Worm (Caenorhabditis elegans) whole organism, L3 larva: ENCODE measurements around the gene R05G9.1.

Source experiments
- R02D3.7 ChIP-seq: fragments of 150-350 bp; optimal IDR thresholded peaks from 2 replicates; lab custom pipeline; 2014; ENCODE audit warnings: missing biosample characterization, missing genetic modification characterization
- ZK546.5 ChIP-seq: sonication (generic microtip); optimal IDR thresholded peaks from 2 replicates; lab custom pipeline; 2017; ENCODE audit warnings: missing biosample characterization, missing genetic modification characterization
- aly-2 ChIP-seq: fragments of 150-350 bp; optimal IDR thresholded peaks from 2 replicates; lab custom pipeline; 2014; ENCODE audit warnings: missing biosample characterization, missing genetic modification characterization
- ama-1 ChIP-seq: fragments of 150-350 bp; optimal IDR thresholded peaks from 2 replicates; lab custom pipeline; 2018
- ceh-16 ChIP-seq: sonication (generic microtip); optimal IDR thresholded peaks from 2 replicates; lab custom pipeline; 2017; ENCODE audit warnings: missing biosample characterization, missing genetic modification characterization
- ceh-28 ChIP-seq: fragments of 150-350 bp; optimal IDR thresholded peaks from 2 replicates; lab custom pipeline; 2014; ENCODE audit warnings: missing biosample characterization, missing genetic modification reagents, missing genetic modification characterization
- daf-12 ChIP-seq: fragments of 150-350 bp; optimal IDR thresholded peaks from 2 replicates; lab custom pipeline; 2014; ENCODE audit warnings: missing biosample characterization, missing genetic modification reagents, missing genetic modification characterization
- egl-27 ChIP-seq: sonication (generic microtip); optimal IDR thresholded peaks from 4 replicates; lab custom pipeline; 2017; ENCODE audit warnings: missing biosample characterization, missing genetic modification reagents, missing genetic modification characterization
- egl-5 ChIP-seq: fragments of 150-350 bp; optimal IDR thresholded peaks from 2 replicates; lab custom pipeline; 2017; ENCODE audit warnings: missing biosample characterization, missing genetic modification reagents, missing genetic modification characterization, inconsistent platforms
- elt-1 ChIP-seq: fragments of 150-350 bp; optimal IDR thresholded peaks from 2 replicates; lab custom pipeline; 2014; ENCODE audit warnings: missing biosample characterization, missing genetic modification characterization
- elt-2 ChIP-seq: sonication (generic microtip); optimal IDR thresholded peaks from 2 replicates; lab custom pipeline; 2016; ENCODE audit warnings: missing genetic modification reagents, mild to moderate bottlenecking, missing genetic modification characterization, missing compliant biosample characterization
- elt-3 ChIP-seq, 3 experiments: fragments of 150-350 bp in 1 of 3; sonication (generic microtip) in 2 of 3; optimal IDR thresholded peaks; 2 replicates in 2 of 3; 4 replicates in 1 of 3; lab custom pipeline; 2014 to 2017; ENCODE audit warnings: missing biosample characterization in 3 of 3, missing genetic modification characterization in 3 of 3
- eor-1 ChIP-seq, 2 experiments: fragments of 150-350 bp; optimal IDR thresholded peaks; 2 replicates each; lab custom pipeline; 2014 to 2018; ENCODE audit warnings: missing biosample characterization in 2 of 2, missing genetic modification characterization in 2 of 2
- fkh-10 ChIP-seq: sonication (generic microtip); optimal IDR thresholded peaks from 2 replicates; lab custom pipeline; 2017; ENCODE audit warnings: missing biosample characterization, missing genetic modification reagents, missing genetic modification characterization
- fkh-2 ChIP-seq: fragments of 150-350 bp; optimal IDR thresholded peaks from 2 replicates; lab custom pipeline; 2014; ENCODE audit warnings: missing biosample characterization, missing genetic modification reagents, missing genetic modification characterization
- fos-1 ChIP-seq: fragments of 150-350 bp; optimal IDR thresholded peaks from 2 replicates; lab custom pipeline; 2014; ENCODE audit warnings: missing biosample characterization, missing genetic modification characterization
- lin-39 ChIP-seq: fragments of 150-350 bp; optimal IDR thresholded peaks from 2 replicates; lab custom pipeline; 2018; ENCODE audit warnings: missing biosample characterization, missing genetic modification reagents, missing genetic modification characterization
- lsy-12 ChIP-seq: sonication (generic microtip); optimal IDR thresholded peaks from 2 replicates; lab custom pipeline; 2016; ENCODE audit warnings: mild to moderate bottlenecking, missing genetic modification characterization, missing compliant biosample characterization
- mdl-1 ChIP-seq: fragments of 150-350 bp; optimal IDR thresholded peaks from 2 replicates; lab custom pipeline; 2014; ENCODE audit warnings: missing biosample characterization, missing genetic modification characterization
- mml-1 ChIP-seq: fragments of 150-350 bp; sonication (generic microtip); optimal IDR thresholded peaks from 3 replicates; lab custom pipeline; 2014; ENCODE audit warnings: missing biosample characterization, missing genetic modification characterization
- nhr-12 ChIP-seq: fragments of 150-350 bp; optimal IDR thresholded peaks from 2 replicates; lab custom pipeline; 2014; ENCODE audit warnings: missing biosample characterization, missing genetic modification characterization
- nhr-23 ChIP-seq: fragments of 150-350 bp; optimal IDR thresholded peaks from 2 replicates; lab custom pipeline; 2014; ENCODE audit warnings: missing biosample characterization, missing genetic modification reagents, missing genetic modification characterization
- nhr-25 ChIP-seq: sonication (generic microtip); optimal IDR thresholded peaks from 2 replicates; lab custom pipeline; 2017; ENCODE audit warnings: missing biosample characterization, missing genetic modification characterization
- nhr-28 ChIP-seq: fragments of 150-350 bp; optimal IDR thresholded peaks from 2 replicates; lab custom pipeline; 2014; ENCODE audit warnings: missing biosample characterization, missing genetic modification characterization
- nhr-43 ChIP-seq: sonication (generic microtip); optimal IDR thresholded peaks from 2 replicates; lab custom pipeline; 2016; ENCODE audit warnings: mild to moderate bottlenecking, missing genetic modification characterization, missing compliant biosample characterization; ENCODE audit not compliant: poor library complexity, severe bottlenecking
- nhr-67 ChIP-seq: fragments of 150-350 bp; optimal IDR thresholded peaks from 2 replicates; lab custom pipeline; 2014; ENCODE audit warnings: missing biosample characterization, missing genetic modification characterization
- nhr-76 ChIP-seq: fragments of 150-350 bp; sonication (generic microtip); optimal IDR thresholded peaks from 5 replicates; lab custom pipeline; 2014; ENCODE audit warnings: missing biosample characterization, missing genetic modification characterization
- pha-4 ChIP-seq: fragments of 150-350 bp; optimal IDR thresholded peaks from 2 replicates; lab custom pipeline; 2014; ENCODE audit warnings: missing biosample characterization, missing genetic modification reagents, missing genetic modification characterization
- pqm-1 ChIP-seq: fragments of 150-350 bp; optimal IDR thresholded peaks from 2 replicates; lab custom pipeline; 2017; ENCODE audit warnings: missing biosample characterization, missing genetic modification characterization, inconsistent platforms
- sea-2 ChIP-seq: fragments of 150-350 bp; sonication (generic microtip); optimal IDR thresholded peaks from 4 replicates; lab custom pipeline; 2014; ENCODE audit warnings: missing biosample characterization, missing genetic modification reagents, missing genetic modification characterization
- unc-39 ChIP-seq: sonication (generic microtip); optimal IDR thresholded peaks from 4 replicates; lab custom pipeline; 2017; ENCODE audit warnings: missing biosample characterization, missing genetic modification characterization
- unc-62 ChIP-seq: fragments of 150-350 bp; sonication (generic microtip); optimal IDR thresholded peaks from 4 replicates; lab custom pipeline; 2014; ENCODE audit warnings: missing biosample characterization, missing genetic modification reagents, missing genetic modification characterization
- ztf-11 ChIP-seq: fragments of 150-350 bp; optimal IDR thresholded peaks from 2 replicates; lab custom pipeline; 2014; ENCODE audit warnings: missing biosample characterization, missing genetic modification characterization
- ztf-4 ChIP-seq: fragments of 150-350 bp; optimal IDR thresholded peaks from 2 replicates; lab custom pipeline; 2014; ENCODE audit warnings: missing biosample characterization, missing genetic modification characterization

R05G9.1 gene

ce11 chrII:6520103-6520502 is 17.1 kb downstream of the R05G9.1 start:
- TF ChIP-seq egl-5 (tag; lab: Kevin White, UChicago) (no peak), ceh-16 (no peak), mml-1 (tag; lab: Kevin White, UChicago) (no peak), lsy-12 (tag; lab: Kevin White, UChicago) (no peak), fkh-10 (no peak), elt-3 (tag; optimal IDR thresholded peaks at IDR 0.05; lab: Kevin White, UChicago) (no peak), pqm-1 (tag; lab: Kevin White, UChicago) (peak; percentile 91), R02D3.7 (tag; lab: Kevin White, UChicago) (no peak), ceh-28 (tag; lab: Kevin White, UChicago) (no peak), ama-1 (no peak), nhr-12 (no peak), sea-2 (no peak), elt-1 (tag; lab: Kevin White, UChicago) (no peak), nhr-76 (tag; lab: Kevin White, UChicago) (no peak), nhr-23 (tag; lab: Kevin White, UChicago) (no peak), elt-2 (tag; lab: Kevin White, UChicago) (peak; percentile 89)

- TF ChIP-seq pqm-1 (tag; lab: Kevin White, UChicago) (peak; percentile 18), elt-2 (tag; lab: Kevin White, UChicago) (peak; percentile 55), elt-1 (tag; lab: Kevin White, UChicago) (no peak)
Measured at ce11 chrII:6521316-6521715, 18.3 kb downstream of the R05G9.1 start, which contains the start of gene toe-2. toe-2 (minus strand) TSS chrII:6521385.

- no peak for TF ChIP-seq ama-1
- TF ChIP-seq nhr-23 (tag; lab: Kevin White, UChicago), result no peak
- TF ChIP-seq nhr-76 (tag; lab: Kevin White, UChicago), result no peak
- no peak for TF ChIP-seq sea-2
- TF ChIP-seq ceh-16, result no peak
- no peak for TF ChIP-seq ZK546.5 (tag; lab: Kevin White, UChicago)
- TF ChIP-seq pqm-1 (tag; lab: Kevin White, UChicago), result peak; percentile 25
- no peak for TF ChIP-seq nhr-12
- TF ChIP-seq fkh-2 (tag; lab: Kevin White, UChicago), result no peak
- no peak for TF ChIP-seq ztf-4 (tag; lab: Kevin White, UChicago)
- peak; percentile 30 for TF ChIP-seq lin-39 (tag; lab: Kevin White, UChicago)
- no peak for TF ChIP-seq unc-39 (tag; lab: Kevin White, UChicago)
- TF ChIP-seq nhr-43 (tag; lab: Kevin White, UChicago), result peak; percentile 19
- TF ChIP-seq R02D3.7 (tag; lab: Kevin White, UChicago), result no peak
- TF ChIP-seq ztf-11, result no peak
- TF ChIP-seq egl-27, result no peak
- no peak for TF ChIP-seq daf-12 (tag; lab: Kevin White, UChicago)
- no peak for TF ChIP-seq nhr-67 (tag; lab: Kevin White, UChicago)
- TF ChIP-seq nhr-25, result peak; percentile 65
- no peak for TF ChIP-seq aly-2 (tag; lab: Kevin White, UChicago)
- TF ChIP-seq pha-4 (tag; lab: Kevin White, UChicago), result no peak
- TF ChIP-seq eor-1 (tag; optimal IDR thresholded peaks at IDR 0.05; lab: Kevin White, UChicago), result no peak
- no peak for TF ChIP-seq fos-1
- TF ChIP-seq nhr-28 (tag; lab: Kevin White, UChicago), result no peak
- TF ChIP-seq, all 47 proteins: peak for 4
Measured at ce11 chrII:6522622-6523254, 19.8 kb downstream of the R05G9.1 start.

DNA sequence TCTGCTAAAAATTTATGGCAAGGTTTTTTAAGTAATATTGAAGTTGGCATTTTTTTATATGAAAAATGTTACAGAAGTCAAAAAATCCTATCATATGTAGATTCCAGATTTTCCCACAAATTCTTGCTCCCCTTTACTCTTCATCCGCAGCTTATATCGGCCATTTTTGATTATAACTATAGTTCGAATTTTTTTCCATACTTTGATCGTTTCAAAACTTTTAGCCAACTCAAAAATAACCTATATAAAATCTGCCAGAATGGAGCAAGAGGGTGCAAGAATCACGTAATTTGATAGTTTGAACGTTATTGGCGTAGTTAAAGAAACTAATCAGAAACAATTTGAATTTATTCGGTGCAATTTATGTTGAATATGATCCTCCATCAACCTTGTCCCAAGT is 21.0 kb downstream of the R05G9.1 start:
- TF ChIP-seq mdl-1 (tag; lab: Kevin White, UChicago) (no peak), unc-62 (GFP tag; lab: Kevin White, UChicago) (no peak), aly-2 (tag; lab: Kevin White, UChicago) (no peak), nhr-12 (no peak)

- TF ChIP-seq nhr-25, result no peak
- TF ChIP-seq elt-2 (tag; lab: Kevin White, UChicago), result peak; percentile 57
- peak; percentile 28 for TF ChIP-seq pqm-1 (tag; lab: Kevin White, UChicago)
- TF ChIP-seq, all 47 proteins: peak for 2
Measured at ce11 chrII:6524501-6524977, 21.6 kb downstream of the R05G9.1 start, which contains the start of gene C56E6.2. C56E6.2 (plus strand) TSS chrII:6524927.
